Worm (Caenorhabditis elegans) whole organism, L4/young adult: Measurements from ENCODE around the gene C53A3.3.

Experiments used
- W03F9.2 ChIP-seq: fragments of 150-350 bp; optimal IDR thresholded peaks from 2 replicates; lab custom pipeline; 2014; ENCODE audit warnings: missing biosample characterization, missing genetic modification characterization
- dao-5 ChIP-seq: sonication (generic microtip); optimal IDR thresholded peaks from 2 replicates; lab custom pipeline; 2016; ENCODE audit warnings: missing genotype, missing genetic modification characterization, moderate library complexity, missing compliant biosample characterization
- him-1 ChIP-seq: sonication (generic microtip); optimal IDR thresholded peaks from 2 replicates; lab custom pipeline; 2016; ENCODE audit warnings: missing genotype, missing genetic modification reagents, missing genetic modification characterization, missing compliant biosample characterization

Gene C53A3.3

ce11 chrV:5779984-5780383, 23.7 kb downstream of the C53A3.3 start:
- TF ChIP-seq W03F9.2 (no peak), him-1 (tag; lab: Kevin White, UChicago) (no peak), dao-5 (tag; lab: Kevin White, UChicago) (no peak)

ce11 chrV:5780713-5781360, 24.5 kb downstream of the C53A3.3 start, which contains the start of gene F44E7.5:
Gene F44E7.5, minus strand, starts transcription at chrV:5780922.
- TF ChIP-seq W03F9.2: peak; percentile 50
- no peak for TF ChIP-seq him-1 (tag; lab: Kevin White, UChicago)

ce11 chrV:5782687-5783086, 26.4 kb downstream of the C53A3.3 start, which contains the start of gene fbxa-183:
Gene fbxa-183, minus strand, starts transcription at chrV:5782787.
- TF ChIP-seq W03F9.2 (no peak), dao-5 (tag; lab: Kevin White, UChicago) (no peak)

- no peak for TF ChIP-seq dao-5 (tag; lab: Kevin White, UChicago)
- no peak for TF ChIP-seq him-1 (tag; lab: Kevin White, UChicago)
Observed at ce11 chrV:5785372-5785771, 29.1 kb downstream of the C53A3.3 start, which contains the start of gene F44E7.7. Gene F44E7.7, minus strand, starts transcription at chrV:5785472.

- no peak for TF ChIP-seq dao-5 (tag; lab: Kevin White, UChicago)
- TF ChIP-seq him-1 (tag; lab: Kevin White, UChicago): no peak
- no peak for TF ChIP-seq W03F9.2
Observed at ce11 chrV:5788650-5789049, 32.4 kb downstream of the C53A3.3 start.

ce11 chrV:5790497-5791280, 34.4 kb downstream of the C53A3.3 start, which contains the start of the genes nhr-142 and F44E7.9:
Gene nhr-142, minus strand, starts transcription at chrV:5790553.
Gene F44E7.9, plus strand, starts transcription at chrV:5791230.
- TF ChIP-seq him-1 (tag; lab: Kevin White, UChicago) (peak; percentile 69), dao-5 (tag; lab: Kevin White, UChicago) (no peak), W03F9.2 (peak; percentile 90)

- no peak for TF ChIP-seq W03F9.2
- no peak for TF ChIP-seq him-1 (tag; lab: Kevin White, UChicago)
- no peak for TF ChIP-seq dao-5 (tag; lab: Kevin White, UChicago)
Observed at ce11 chrV:5792031-5792430, 35.7 kb downstream of the C53A3.3 start, which contains the start of gene ZC250.2. Gene ZC250.2, plus strand, starts transcription at chrV:5792331.

- TF ChIP-seq W03F9.2 (no peak), him-1 (tag; lab: Kevin White, UChicago) (no peak), dao-5 (tag; lab: Kevin White, UChicago) (no peak)
Observed at ce11 chrV:5798132-5798531, 41.8 kb downstream of the C53A3.3 start, which contains the start of gene nstp-3. Gene nstp-3, minus strand, starts transcription at chrV:5798232.

- TF ChIP-seq dao-5 (tag; lab: Kevin White, UChicago): no peak
- no peak for TF ChIP-seq him-1 (tag; lab: Kevin White, UChicago)
- TF ChIP-seq W03F9.2: no peak
Observed at ce11 chrV:5799373-5799772, 43.1 kb downstream of the C53A3.3 start, which contains the start of gene cyn-17. Gene cyn-17, plus strand, starts transcription at chrV:5799673.

ce11 chrV:5805467-5805866, 49.2 kb downstream of the C53A3.3 start, which contains the start of gene ZC250.5:
Gene ZC250.5, plus strand, starts transcription at chrV:5805767.
- TF ChIP-seq dao-5 (tag; lab: Kevin White, UChicago) (no peak), him-1 (tag; lab: Kevin White, UChicago) (no peak), W03F9.2 (no peak)
